Worm (Caenorhabditis elegans) whole organism, L1 larva: ENCODE measurements around the gene cpz-2.
A peak's percentile ranks its signal among the peaks of the same experiment; 100 is the strongest.

Source experiments
- C04F5.9 ChIP-seq: sonication (generic microtip); optimal IDR thresholded peaks from 2 replicates; lab custom pipeline; 2016; ENCODE audit warnings: missing genetic modification characterization, missing compliant biosample characterization
- C16A3.4 ChIP-seq: fragments of 150-350 bp; optimal IDR thresholded peaks from 2 replicates; lab custom pipeline; 2014; ENCODE audit warnings: missing biosample characterization, missing genetic modification characterization
- aha-1 ChIP-seq: fragments of 150-350 bp; optimal IDR thresholded peaks from 2 replicates; lab custom pipeline; 2014; ENCODE audit warnings: missing biosample characterization, missing genetic modification characterization
- alr-1 ChIP-seq: fragments of 200-800 bp; sonication (Bioruptor generic); optimal IDR thresholded peaks from 2 replicates; lab custom pipeline; 2018; ENCODE audit warnings: borderline replicate concordance, mild to moderate bottlenecking, missing genetic modification characterization, missing compliant biosample characterization
- aly-2 ChIP-seq: fragments of 150-350 bp; optimal IDR thresholded peaks from 2 replicates; lab custom pipeline; 2014; ENCODE audit warnings: missing biosample characterization, missing genetic modification characterization
- blmp-1 ChIP-seq: fragments of 150-350 bp; optimal IDR thresholded peaks from 2 replicates; lab custom pipeline; 2014; ENCODE audit warnings: missing biosample characterization, missing genetic modification characterization
- ceh-63 ChIP-seq: fragments of 200-800 bp; sonication (Bioruptor generic); optimal IDR thresholded peaks from 2 replicates; lab custom pipeline; 2018; ENCODE audit warnings: mild to moderate bottlenecking, missing genetic modification characterization, missing compliant biosample characterization
- ceh-8 ChIP-seq: fragments of 200-800 bp; sonication (Bioruptor generic); optimal IDR thresholded peaks from 2 replicates; lab custom pipeline; 2018; ENCODE audit warnings: mild to moderate bottlenecking, missing genetic modification characterization, moderate library complexity, missing compliant biosample characterization
- ceh-82 ChIP-seq, 3 experiments: fragments of 150-350 bp in 1 of 3; sonication (generic microtip) in 2 of 3; optimal IDR thresholded peaks; 2 replicates each; lab custom pipeline; 2014 to 2017; ENCODE audit warnings: missing biosample characterization in 3 of 3, missing genetic modification characterization in 3 of 3
- ceh-88 ChIP-seq: fragments of 200-800 bp; sonication (Bioruptor generic); IDR thresholded peaks from 2 replicates; pipeline ENCODE4 v1.3.6; 2022; ENCODE audit warnings: missing genetic modification characterization, missing compliant biosample characterization
- ceh-90 ChIP-seq: sonication (generic microtip); optimal IDR thresholded peaks from 2 replicates; lab custom pipeline; 2016; ENCODE audit warnings: missing genetic modification characterization, missing compliant biosample characterization
- ces-1 ChIP-seq: fragments of 150-350 bp; optimal IDR thresholded peaks from 2 replicates; lab custom pipeline; 2014; ENCODE audit warnings: missing biosample characterization, missing genetic modification reagents, missing genetic modification characterization
- dsc-1 ChIP-seq: sonication (generic microtip); optimal IDR thresholded peaks from 2 replicates; lab custom pipeline; 2016; ENCODE audit warnings: mild to moderate bottlenecking, missing genetic modification characterization, missing compliant biosample characterization
- efl-1 ChIP-seq, 4 experiments: fragments of 150-350 bp; optimal IDR thresholded peaks in 3 of 4; peaks in 1 of 4; 1 replicate in 1 of 4; 2 replicates in 3 of 4; lab custom pipeline; 2014; ENCODE audit warnings: missing biosample characterization in 2 of 4, missing genetic modification characterization in 2 of 4, missing genetic modification reagents in 2 of 4
- egl-13 ChIP-seq: sonication (generic microtip); optimal IDR thresholded peaks from 2 replicates; lab custom pipeline; 2016; ENCODE audit warnings: missing genotype, missing genetic modification reagents, missing genetic modification characterization, missing compliant biosample characterization
- elt-2 ChIP-seq: sonication (generic microtip); optimal IDR thresholded peaks from 2 replicates; lab custom pipeline; 2016; ENCODE audit warnings: missing genetic modification characterization, mild to moderate bottlenecking, inconsistent platforms, missing compliant biosample characterization, missing genetic modification reagents
- ets-5 ChIP-seq: fragments of 200-800 bp; sonication (Bioruptor generic); IDR thresholded peaks from 2 replicates; pipeline ENCODE4 v1.3.6; 2022; ENCODE audit warnings: missing genetic modification characterization, missing compliant biosample characterization
- fkh-8 ChIP-seq: sonication (generic microtip); optimal IDR thresholded peaks from 2 replicates; lab custom pipeline; 2016; ENCODE audit warnings: mild to moderate bottlenecking, missing genetic modification characterization, missing compliant biosample characterization
- fos-1 ChIP-seq: fragments of 150-350 bp; optimal IDR thresholded peaks from 2 replicates; lab custom pipeline; 2014; ENCODE audit warnings: missing biosample characterization, missing genetic modification characterization
- grh-1 ChIP-seq: fragments of 200-800 bp; sonication (Bioruptor generic); IDR thresholded peaks from 2 replicates; pipeline ENCODE4 v1.3.6; 2022; ENCODE audit warnings: missing genetic modification reagents, missing genetic modification characterization, missing compliant biosample characterization
- hlh-4 ChIP-seq: sonication (generic microtip); optimal IDR thresholded peaks from 2 replicates; lab custom pipeline; 2016; ENCODE audit warnings: mild to moderate bottlenecking, missing genetic modification characterization, missing compliant biosample characterization
- hpl-2 ChIP-seq: fragments of 150-350 bp; optimal IDR thresholded peaks from 2 replicates; lab custom pipeline; 2014; ENCODE audit warnings: missing biosample characterization, missing genetic modification reagents, missing genetic modification characterization
- isw-1 ChIP-seq: fragments of 200-800 bp; sonication (Bioruptor generic); IDR thresholded peaks from 2 replicates; pipeline ENCODE4 v1.3.6; 2022; ENCODE audit warnings: missing genetic modification characterization, missing compliant biosample characterization
- lin-13 ChIP-seq: fragments of 150-350 bp; optimal IDR thresholded peaks from 2 replicates; lab custom pipeline; 2014; ENCODE audit warnings: missing biosample characterization, missing genetic modification reagents, missing genetic modification characterization
- lin-14 ChIP-seq: fragments of 200-800 bp; sonication (Bioruptor generic); optimal IDR thresholded peaks from 2 replicates; lab custom pipeline; 2018; ENCODE audit warnings: mild to moderate bottlenecking, missing genetic modification characterization, moderate library complexity, missing compliant biosample characterization
- lin-35 ChIP-seq, 2 experiments: fragments of 150-350 bp; optimal IDR thresholded peaks; 2 replicates each; lab custom pipeline; 2014; ENCODE audit warnings: missing biosample characterization in 2 of 2, missing genetic modification characterization in 2 of 2, missing genetic modification reagents in 2 of 2
- lin-39 ChIP-seq: fragments of 150-350 bp; optimal IDR thresholded peaks from 2 replicates; lab custom pipeline; 2014; ENCODE audit warnings: missing biosample characterization, missing genetic modification reagents, missing genetic modification characterization
- lsy-2 ChIP-seq, 2 experiments: fragments of 150-350 bp; optimal IDR thresholded peaks; 2 replicates each; lab custom pipeline; 2014; ENCODE audit warnings: missing biosample characterization in 2 of 2, missing genetic modification characterization in 2 of 2
- nhr-19 ChIP-seq: fragments of 200-800 bp; sonication (Bioruptor generic); conservative IDR thresholded peaks from 2 replicates; pipeline ENCODE4 v1.3.6; 2022; ENCODE audit warnings: missing genetic modification characterization, missing compliant biosample characterization
- nhr-237 ChIP-seq: fragments of 150-350 bp; optimal IDR thresholded peaks from 2 replicates; lab custom pipeline; 2014; ENCODE audit warnings: missing biosample characterization, missing genetic modification characterization
- nhr-47 ChIP-seq: sonication (generic microtip); optimal IDR thresholded peaks from 2 replicates; lab custom pipeline; 2016; ENCODE audit warnings: mild to moderate bottlenecking, missing genetic modification characterization, moderate library complexity, missing compliant biosample characterization
- nhr-71 ChIP-seq: sonication (generic microtip); optimal IDR thresholded peaks from 2 replicates; lab custom pipeline; 2016; ENCODE audit warnings: mild to moderate bottlenecking, missing genetic modification characterization, moderate library complexity, missing compliant biosample characterization
- nhr-90 ChIP-seq: sonication (generic microtip); optimal IDR thresholded peaks from 2 replicates; lab custom pipeline; 2016; ENCODE audit warnings: mild to moderate bottlenecking, missing genetic modification characterization, missing compliant biosample characterization; ENCODE audit not compliant: poor library complexity
- pag-3 ChIP-seq: sonication (generic microtip); optimal IDR thresholded peaks from 2 replicates; lab custom pipeline; 2017; ENCODE audit warnings: missing genetic modification characterization, mild to moderate bottlenecking, missing compliant biosample characterization, antibody characterized with exemption, borderline replicate concordance; ENCODE audit not compliant: insufficient read depth
- pax-3 ChIP-seq: fragments of 200-800 bp; sonication (Bioruptor generic); optimal IDR thresholded peaks from 2 replicates; lab custom pipeline; 2018; ENCODE audit warnings: mild to moderate bottlenecking, missing genetic modification characterization, moderate library complexity, missing compliant biosample characterization
- rnt-1 ChIP-seq: sonication (generic microtip); optimal IDR thresholded peaks from 2 replicates; lab custom pipeline; 2016; ENCODE audit warnings: mild to moderate bottlenecking, missing genetic modification characterization, moderate library complexity, missing compliant biosample characterization
- skn-1 ChIP-seq: fragments of 150-350 bp; optimal IDR thresholded peaks from 2 replicates; lab custom pipeline; 2014; ENCODE audit warnings: missing biosample characterization, missing genetic modification characterization
- snpc-4 ChIP-seq: fragments of 150-350 bp; optimal IDR thresholded peaks from 2 replicates; lab custom pipeline; 2014; ENCODE audit warnings: missing biosample characterization, missing genetic modification characterization
- sptf-1 ChIP-seq: fragments of 150-350 bp; optimal IDR thresholded peaks from 2 replicates; lab custom pipeline; 2014; ENCODE audit warnings: missing biosample characterization, missing genetic modification characterization
- swsn-7 ChIP-seq: sonication (generic microtip); optimal IDR thresholded peaks from 2 replicates; lab custom pipeline; 2016; ENCODE audit warnings: missing genetic modification characterization, missing compliant biosample characterization
- unc-130 ChIP-seq: fragments of 150-350 bp; optimal IDR thresholded peaks from 2 replicates; lab custom pipeline; 2017; ENCODE audit warnings: missing biosample characterization, missing genetic modification characterization, inconsistent platforms
- xbp-1 ChIP-seq: sonication (generic microtip); optimal IDR thresholded peaks from 2 replicates; lab custom pipeline; 2016; ENCODE audit warnings: missing genetic modification characterization, missing compliant biosample characterization
- zag-1 ChIP-seq: fragments of 150-350 bp; optimal IDR thresholded peaks from 2 replicates; lab custom pipeline; 2014; ENCODE audit warnings: missing biosample characterization, missing genetic modification characterization
- zip-4 ChIP-seq: fragments of 200-800 bp; sonication (Bioruptor generic); optimal IDR thresholded peaks from 2 replicates; lab custom pipeline; 2018; ENCODE audit warnings: mild to moderate bottlenecking, missing genetic modification characterization, moderate library complexity, missing compliant biosample characterization
- ztf-11 ChIP-seq, 2 experiments: sonication (generic microtip); optimal IDR thresholded peaks; 2 replicates each; lab custom pipeline; 2016 to 2017; ENCODE audit warnings: missing genetic modification characterization in 2 of 2, missing biosample characterization in 1 of 2, missing compliant biosample characterization in 1 of 2

Gene cpz-2

ce11 chrV:13364227-13364626, 16.8 kb upstream of the cpz-2 start:
- TF ChIP-seq rnt-1: no peak
- no peak for TF ChIP-seq lin-39 (tag; lab: Kevin White, UChicago)
- TF ChIP-seq alr-1 (tag; lab: Kevin White, UChicago): no peak
- TF ChIP-seq nhr-90: no peak
- TF ChIP-seq dsc-1: no peak
- no peak for TF ChIP-seq xbp-1 (tag; lab: Kevin White, UChicago)
- TF ChIP-seq isw-1 (GFP tag; lab: Robert Waterston, UW): no peak
- no peak for TF ChIP-seq nhr-237 (tag; lab: Kevin White, UChicago)
- TF ChIP-seq lin-13: no peak
- no peak for TF ChIP-seq C16A3.4 (tag; lab: Kevin White, UChicago)
- no peak for TF ChIP-seq hlh-4 (tag; lab: Kevin White, UChicago)
- no peak for TF ChIP-seq ceh-82 (tag; optimal IDR thresholded peaks at IDR 0.05; lab: Kevin White, UChicago)
- TF ChIP-seq lsy-2 (tag; optimal IDR thresholded peaks at IDR 0.05; lab: Kevin White, UChicago): no peak
- no peak for TF ChIP-seq efl-1 (optimal IDR thresholded peaks at IDR 0.05; lab: Kevin White, UChicago)
- no peak for TF ChIP-seq efl-1 (GFP tag; optimal IDR thresholded peaks at IDR 0.05 in 1 of 2; lab: Kevin White, UChicago)
- no peak for TF ChIP-seq egl-13 (tag; lab: Kevin White, UChicago)
- TF ChIP-seq zag-1 (tag; lab: Kevin White, UChicago): no peak
- TF ChIP-seq ces-1 (GFP tag; lab: Kevin White, UChicago): no peak
- no peak for TF ChIP-seq nhr-19 (GFP tag; lab: Robert Waterston, UW)
- TF ChIP-seq grh-1: no peak

- no peak for TF ChIP-seq elt-2 (tag; lab: Kevin White, UChicago)
- no peak for TF ChIP-seq ceh-82 (tag; optimal IDR thresholded peaks at IDR 0.05; lab: Kevin White, UChicago)
- no peak for TF ChIP-seq xbp-1 (tag; lab: Kevin White, UChicago)
- TF ChIP-seq nhr-71: peak; percentile 40
- TF ChIP-seq C04F5.9: no peak
- TF ChIP-seq hlh-4 (tag; lab: Kevin White, UChicago): peak; percentile 65
- TF ChIP-seq nhr-19 (GFP tag; lab: Robert Waterston, UW): no peak
- TF ChIP-seq lsy-2 (tag; optimal IDR thresholded peaks at IDR 0.05; lab: Kevin White, UChicago): peak; percentile 1 to 9
- no peak for TF ChIP-seq blmp-1 (tag; lab: Kevin White, UChicago)
- no peak for TF ChIP-seq zip-4 (GFP tag; lab: Kevin White, UChicago)
- TF ChIP-seq ces-1 (GFP tag; lab: Kevin White, UChicago): no peak
- no peak for TF ChIP-seq efl-1 (optimal IDR thresholded peaks at IDR 0.05; lab: Kevin White, UChicago)
- no peak for TF ChIP-seq efl-1 (GFP tag; optimal IDR thresholded peaks at IDR 0.05 in 1 of 2; lab: Kevin White, UChicago)
- no peak for TF ChIP-seq lin-35 (GFP tag; optimal IDR thresholded peaks at IDR 0.05; lab: Kevin White, UChicago)
- no peak for TF ChIP-seq fos-1 (tag; lab: Kevin White, UChicago)
- peak; percentile 46 for TF ChIP-seq fkh-8 (tag; lab: Kevin White, UChicago)
- TF ChIP-seq pax-3 (tag; lab: Kevin White, UChicago): no peak
- TF ChIP-seq ceh-63 (GFP tag; lab: Kevin White, UChicago): no peak
- no peak for TF ChIP-seq ztf-11 (tag; optimal IDR thresholded peaks at IDR 0.05; lab: Kevin White, UChicago)
- peak; percentile 58 for TF ChIP-seq nhr-47 (tag; lab: Kevin White, UChicago)
- no peak for TF ChIP-seq aha-1 (tag; lab: Kevin White, UChicago)
- no peak for TF ChIP-seq ceh-8
- TF ChIP-seq aly-2 (tag; lab: Kevin White, UChicago): no peak
- no peak for TF ChIP-seq pag-3 (tag; lab: Kevin White, UChicago)
- TF ChIP-seq unc-130: no peak
- no peak for TF ChIP-seq ceh-90 (tag; lab: Kevin White, UChicago)
- TF ChIP-seq skn-1: no peak
- TF ChIP-seq ets-5 (GFP tag; lab: Robert Waterston, UW): no peak
- TF ChIP-seq isw-1 (GFP tag; lab: Robert Waterston, UW): no peak
- TF ChIP-seq lin-14: no peak
- no peak for TF ChIP-seq sptf-1 (tag; lab: Kevin White, UChicago)
- no peak for TF ChIP-seq snpc-4 (tag; lab: Kevin White, UChicago)
- TF ChIP-seq lin-39 (tag; lab: Kevin White, UChicago): peak; percentile 2
- TF ChIP-seq ceh-88 (GFP tag; lab: Robert Waterston, UW): no peak
- TF ChIP-seq hpl-2 (GFP tag; lab: Kevin White, UChicago): no peak
- TF ChIP-seq swsn-7 (tag; lab: Kevin White, UChicago): no peak
- peak; percentile 13 for TF ChIP-seq nhr-237 (tag; lab: Kevin White, UChicago)
These were observed 14.5 kb upstream of the cpz-2 start for ce11 chrV:13366488-13366887.
